Worm (Caenorhabditis elegans) whole organism, L1 larva: Measurements from ENCODE around the gene ins-1.
A peak's percentile ranks its signal among the peaks of the same experiment; 100 is the strongest.

ENCODE experiments used
- C04F5.9 ChIP-seq: sonication (generic microtip); optimal IDR thresholded peaks from 2 replicates; lab custom pipeline; 2016; ENCODE audit warnings: missing genetic modification characterization, missing compliant biosample characterization
- C34B4.2 ChIP-seq: sonication (generic microtip); optimal IDR thresholded peaks from 2 replicates; lab custom pipeline; 2017; ENCODE audit warnings: mild to moderate bottlenecking, missing genetic modification characterization, missing compliant biosample characterization
- F16B12.6 ChIP-seq: fragments of 150-350 bp; optimal IDR thresholded peaks from 2 replicates; lab custom pipeline; 2014; ENCODE audit warnings: missing biosample characterization, missing genetic modification characterization
- alr-1 ChIP-seq: fragments of 200-800 bp; sonication (Bioruptor generic); optimal IDR thresholded peaks from 2 replicates; lab custom pipeline; 2018; ENCODE audit warnings: borderline replicate concordance, mild to moderate bottlenecking, missing genetic modification characterization, missing compliant biosample characterization
- ceh-63 ChIP-seq: fragments of 200-800 bp; sonication (Bioruptor generic); optimal IDR thresholded peaks from 2 replicates; lab custom pipeline; 2018; ENCODE audit warnings: mild to moderate bottlenecking, missing genetic modification characterization, missing compliant biosample characterization
- ceh-8 ChIP-seq: fragments of 200-800 bp; sonication (Bioruptor generic); optimal IDR thresholded peaks from 2 replicates; lab custom pipeline; 2018; ENCODE audit warnings: mild to moderate bottlenecking, missing genetic modification characterization, moderate library complexity, missing compliant biosample characterization
- ceh-82 ChIP-seq, 3 experiments: fragments of 150-350 bp in 1 of 3; sonication (generic microtip) in 2 of 3; optimal IDR thresholded peaks; 2 replicates each; lab custom pipeline; 2014 to 2017; ENCODE audit warnings: missing biosample characterization in 3 of 3, missing genetic modification characterization in 3 of 3
- ceh-90 ChIP-seq: sonication (generic microtip); optimal IDR thresholded peaks from 2 replicates; lab custom pipeline; 2016; ENCODE audit warnings: missing genetic modification characterization, missing compliant biosample characterization
- ces-1 ChIP-seq: fragments of 150-350 bp; optimal IDR thresholded peaks from 2 replicates; lab custom pipeline; 2014; ENCODE audit warnings: missing biosample characterization, missing genetic modification reagents, missing genetic modification characterization
- dsc-1 ChIP-seq: sonication (generic microtip); optimal IDR thresholded peaks from 2 replicates; lab custom pipeline; 2016; ENCODE audit warnings: mild to moderate bottlenecking, missing genetic modification characterization, missing compliant biosample characterization
- efl-1 ChIP-seq, 4 experiments: fragments of 150-350 bp; optimal IDR thresholded peaks in 3 of 4; peaks in 1 of 4; 1 replicate in 1 of 4; 2 replicates in 3 of 4; lab custom pipeline; 2014; ENCODE audit warnings: missing biosample characterization in 2 of 4, missing genetic modification characterization in 2 of 4, missing genetic modification reagents in 2 of 4
- efl-3 ChIP-seq: fragments of 200-800 bp; sonication (Bioruptor generic); optimal IDR thresholded peaks from 2 replicates; lab custom pipeline; 2018; ENCODE audit warnings: mild to moderate bottlenecking, missing genetic modification characterization, missing compliant biosample characterization
- elt-2 ChIP-seq: sonication (generic microtip); optimal IDR thresholded peaks from 2 replicates; lab custom pipeline; 2016; ENCODE audit warnings: missing genetic modification characterization, mild to moderate bottlenecking, inconsistent platforms, missing compliant biosample characterization, missing genetic modification reagents
- elt-3 ChIP-seq, 6 experiments: fragments of 150-350 bp in 1 of 6; sonication (generic microtip); optimal IDR thresholded peaks; 2 replicates each; lab custom pipeline; 2017 to 2018; ENCODE audit warnings: missing biosample characterization in 6 of 6, missing genetic modification characterization in 6 of 6, inconsistent platforms in 1 of 6
- ets-5 ChIP-seq: fragments of 200-800 bp; sonication (Bioruptor generic); IDR thresholded peaks from 2 replicates; pipeline ENCODE4 v1.3.6; 2022; ENCODE audit warnings: missing genetic modification characterization, missing compliant biosample characterization
- fkh-4 ChIP-seq: sonication (generic microtip); optimal IDR thresholded peaks from 2 replicates; lab custom pipeline; 2016; ENCODE audit warnings: missing compliant biosample characterization, missing genetic modification characterization, borderline replicate concordance
- hlh-17 ChIP-seq: fragments of 200-800 bp; sonication (Bioruptor generic); optimal IDR thresholded peaks from 2 replicates; lab custom pipeline; 2018; ENCODE audit warnings: missing genetic modification characterization, mild to moderate bottlenecking, missing compliant biosample characterization, moderate library complexity, borderline replicate concordance
- hpl-2 ChIP-seq: fragments of 150-350 bp; optimal IDR thresholded peaks from 2 replicates; lab custom pipeline; 2014; ENCODE audit warnings: missing biosample characterization, missing genetic modification reagents, missing genetic modification characterization
- irx-1 ChIP-seq: sonication (generic microtip); optimal IDR thresholded peaks from 2 replicates; lab custom pipeline; 2016; ENCODE audit warnings: missing genetic modification characterization, missing compliant biosample characterization
- jun-1 ChIP-seq: fragments of 150-350 bp; optimal IDR thresholded peaks from 2 replicates; lab custom pipeline; 2014; ENCODE audit warnings: missing biosample characterization, missing genetic modification reagents, missing genetic modification characterization
- lin-14 ChIP-seq: fragments of 200-800 bp; sonication (Bioruptor generic); optimal IDR thresholded peaks from 2 replicates; lab custom pipeline; 2018; ENCODE audit warnings: mild to moderate bottlenecking, missing genetic modification characterization, moderate library complexity, missing compliant biosample characterization
- lin-15B ChIP-seq: fragments of 150-350 bp; sonication (generic microtip); optimal IDR thresholded peaks from 3 replicates; lab custom pipeline; 2014; ENCODE audit warnings: missing biosample characterization, missing genetic modification characterization
- lin-39 ChIP-seq: fragments of 150-350 bp; optimal IDR thresholded peaks from 2 replicates; lab custom pipeline; 2014; ENCODE audit warnings: missing biosample characterization, missing genetic modification reagents, missing genetic modification characterization
- lir-3 ChIP-seq: sonication (generic microtip); optimal IDR thresholded peaks from 2 replicates; lab custom pipeline; 2016; ENCODE audit warnings: mild to moderate bottlenecking, missing genetic modification characterization, moderate library complexity, missing compliant biosample characterization; ENCODE audit not compliant: poor library complexity
- lsy-2 ChIP-seq, 2 experiments: fragments of 150-350 bp; optimal IDR thresholded peaks; 2 replicates each; lab custom pipeline; 2014; ENCODE audit warnings: missing biosample characterization in 2 of 2, missing genetic modification characterization in 2 of 2
- mdl-1 ChIP-seq, 2 experiments: fragments of 150-350 bp; optimal IDR thresholded peaks; 2 replicates each; lab custom pipeline; 2014 to 2017; ENCODE audit warnings: missing biosample characterization in 2 of 2, missing genetic modification characterization in 2 of 2, inconsistent platforms in 1 of 2
- mef-2 ChIP-seq: fragments of 150-350 bp; optimal IDR thresholded peaks from 2 replicates; lab custom pipeline; 2014; ENCODE audit warnings: missing biosample characterization, missing genetic modification characterization
- mep-1 ChIP-seq: fragments of 150-350 bp; optimal IDR thresholded peaks from 2 replicates; lab custom pipeline; 2014; ENCODE audit warnings: missing biosample characterization, missing genetic modification characterization
- nhr-11 ChIP-seq: fragments of 150-350 bp; optimal IDR thresholded peaks from 2 replicates; lab custom pipeline; 2014; ENCODE audit warnings: missing biosample characterization, missing genetic modification characterization
- nhr-47 ChIP-seq: sonication (generic microtip); optimal IDR thresholded peaks from 2 replicates; lab custom pipeline; 2016; ENCODE audit warnings: mild to moderate bottlenecking, missing genetic modification characterization, moderate library complexity, missing compliant biosample characterization
- pax-3 ChIP-seq: fragments of 200-800 bp; sonication (Bioruptor generic); optimal IDR thresholded peaks from 2 replicates; lab custom pipeline; 2018; ENCODE audit warnings: mild to moderate bottlenecking, missing genetic modification characterization, moderate library complexity, missing compliant biosample characterization
- pqm-1 ChIP-seq: sonication (generic microtip); optimal IDR thresholded peaks from 3 replicates; lab custom pipeline; 2017; ENCODE audit warnings: missing biosample characterization, missing genetic modification characterization
- rnt-1 ChIP-seq: sonication (generic microtip); optimal IDR thresholded peaks from 2 replicates; lab custom pipeline; 2016; ENCODE audit warnings: mild to moderate bottlenecking, missing genetic modification characterization, moderate library complexity, missing compliant biosample characterization
- snpc-4 ChIP-seq: fragments of 150-350 bp; optimal IDR thresholded peaks from 2 replicates; lab custom pipeline; 2014; ENCODE audit warnings: missing biosample characterization, missing genetic modification characterization
- sox-4 ChIP-seq: sonication (generic microtip); optimal IDR thresholded peaks from 2 replicates; lab custom pipeline; 2016; ENCODE audit warnings: missing genetic modification characterization, missing compliant biosample characterization
- sptf-1 ChIP-seq: fragments of 150-350 bp; optimal IDR thresholded peaks from 2 replicates; lab custom pipeline; 2014; ENCODE audit warnings: missing biosample characterization, missing genetic modification characterization
- swsn-7 ChIP-seq: sonication (generic microtip); optimal IDR thresholded peaks from 2 replicates; lab custom pipeline; 2016; ENCODE audit warnings: missing genetic modification characterization, missing compliant biosample characterization
- tbx-2 ChIP-seq: sonication (generic microtip); optimal IDR thresholded peaks from 2 replicates; lab custom pipeline; 2016; ENCODE audit warnings: missing genetic modification characterization, missing compliant biosample characterization
- tlp-1 ChIP-seq: fragments of 150-350 bp; optimal IDR thresholded peaks from 2 replicates; lab custom pipeline; 2014; ENCODE audit warnings: missing biosample characterization, missing genetic modification characterization
- unc-130 ChIP-seq: fragments of 150-350 bp; optimal IDR thresholded peaks from 2 replicates; lab custom pipeline; 2017; ENCODE audit warnings: missing biosample characterization, missing genetic modification characterization, inconsistent platforms
- unc-30 ChIP-seq: sonication (generic microtip); optimal IDR thresholded peaks from 2 replicates; lab custom pipeline; 2017; ENCODE audit warnings: missing biosample characterization, missing genetic modification characterization
- unc-86 ChIP-seq: sonication (generic microtip); optimal IDR thresholded peaks from 2 replicates; lab custom pipeline; 2016; ENCODE audit warnings: missing genetic modification characterization, missing compliant biosample characterization
- vab-15 ChIP-seq: sonication (generic microtip); optimal IDR thresholded peaks from 2 replicates; lab custom pipeline; 2017; ENCODE audit warnings: missing genotype, mild to moderate bottlenecking, missing genetic modification characterization, missing compliant biosample characterization
- xbp-1 ChIP-seq: sonication (generic microtip); optimal IDR thresholded peaks from 2 replicates; lab custom pipeline; 2016; ENCODE audit warnings: missing genetic modification characterization, missing compliant biosample characterization
- zag-1 ChIP-seq: fragments of 150-350 bp; optimal IDR thresholded peaks from 2 replicates; lab custom pipeline; 2014; ENCODE audit warnings: missing biosample characterization, missing genetic modification characterization
- ztf-11 ChIP-seq, 2 experiments: sonication (generic microtip); optimal IDR thresholded peaks; 2 replicates each; lab custom pipeline; 2016 to 2017; ENCODE audit warnings: missing genetic modification characterization in 2 of 2, missing biosample characterization in 1 of 2, missing compliant biosample characterization in 1 of 2
- ztf-4 ChIP-seq: fragments of 150-350 bp; optimal IDR thresholded peaks from 2 replicates; lab custom pipeline; 2014; ENCODE audit warnings: missing biosample characterization, missing genetic modification characterization

ins-1 gene

DNA sequence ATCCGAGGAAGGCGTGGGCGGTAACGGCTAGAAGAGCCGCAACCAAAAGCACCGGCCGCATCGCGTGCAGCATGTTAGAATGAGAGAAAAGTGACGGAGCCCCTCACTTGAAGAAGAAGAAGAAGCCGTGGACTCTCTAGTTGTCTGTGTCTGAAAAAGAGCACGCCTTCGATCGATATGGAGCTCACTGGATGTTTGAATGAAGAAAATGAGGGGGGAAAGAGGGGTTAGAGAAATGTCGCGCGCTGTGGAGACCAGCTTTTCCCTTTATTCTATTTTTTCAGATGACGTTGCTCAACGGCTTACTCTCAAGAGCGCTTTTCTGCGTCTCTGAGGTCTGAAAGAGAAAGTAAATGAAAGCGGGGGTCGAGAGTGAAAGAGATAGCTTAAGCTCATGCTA, 45.2 kb downstream of the ins-1 start, which contains the start of gene egl-21 (continued):
- TF ChIP-seq lin-39 (tag; lab: Kevin White, UChicago): no peak
- TF ChIP-seq ztf-4: no peak
- TF ChIP-seq ceh-8 (GFP tag; lab: Kevin White, UChicago): peak; percentile 0
- TF ChIP-seq ceh-90: no peak

DNA sequence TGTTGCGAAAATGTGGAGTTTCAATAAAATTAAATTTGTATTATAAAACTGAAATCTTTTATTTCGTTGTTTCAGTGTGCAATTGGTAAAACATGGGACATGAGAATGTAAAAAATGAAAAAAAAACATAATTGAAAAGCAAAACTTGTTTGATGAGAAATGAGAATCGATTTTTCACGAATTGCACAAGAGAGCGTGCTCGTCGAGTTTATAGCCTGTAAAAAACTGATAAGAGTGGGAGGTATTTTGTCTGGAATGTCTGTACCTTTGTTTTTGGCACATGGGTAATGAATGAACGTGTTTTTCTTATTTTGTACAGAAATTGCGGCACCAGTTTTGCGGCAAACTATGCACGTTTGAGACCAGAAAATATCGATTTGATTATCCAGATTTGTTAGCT, 46.1 kb downstream of the ins-1 start:
- TF ChIP-seq pqm-1 (tag; lab: Kevin White, UChicago) (peak; percentile 48), unc-30 (tag; lab: Kevin White, UChicago) (no peak)

DNA sequence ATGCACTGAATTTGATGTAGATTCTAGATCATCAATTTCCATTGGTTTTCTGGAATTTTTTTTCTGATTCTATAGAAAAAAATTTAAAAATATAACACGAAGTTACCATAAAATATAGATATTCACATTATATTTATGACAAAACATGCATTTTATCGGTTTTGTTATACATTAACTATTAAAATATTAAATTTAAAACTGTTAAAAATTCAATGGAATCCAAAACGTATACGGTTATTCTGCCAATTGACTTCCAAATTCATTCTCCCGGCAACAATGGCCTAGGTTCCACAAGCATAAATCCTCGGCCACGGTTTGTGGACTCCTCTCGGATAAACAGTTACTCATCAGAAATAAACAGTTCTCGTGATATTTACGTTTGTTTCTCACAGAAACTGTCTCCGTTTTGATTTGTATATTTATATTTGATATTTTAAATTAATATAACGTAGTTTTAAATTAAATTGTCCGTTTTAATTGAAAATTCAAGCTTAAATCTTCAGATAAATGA, 47.2 kb downstream of the ins-1 start, which contains the start of the genes F01D4.5 and ced-5:
Gene F01D4.5, minus strand, starts transcription at position 51 of the 511 bp plus-strand sequence.
Gene ced-5, plus strand, starts transcription at position 504 of the 511 bp plus-strand sequence.
- no peak for TF ChIP-seq hpl-2 (GFP tag; lab: Kevin White, UChicago)
- peak; percentile 88 for TF ChIP-seq ceh-8 (GFP tag; lab: Kevin White, UChicago)
- peak; percentile 100 for TF ChIP-seq rnt-1 (tag; lab: Kevin White, UChicago)
- peak; percentile 99 for TF ChIP-seq fkh-4
- TF ChIP-seq C34B4.2 (tag; lab: Kevin White, UChicago): peak; percentile 35
- TF ChIP-seq F16B12.6 (tag; lab: Kevin White, UChicago): peak; percentile 21
- TF ChIP-seq mep-1: peak; percentile 92
- TF ChIP-seq snpc-4: peak; percentile 83
- peak in 3 of 6 experiments; percentile 5 to 77 (median 41) for TF ChIP-seq elt-3 (tag; optimal IDR thresholded peaks at IDR 0.05; lab: Kevin White, UChicago)
- TF ChIP-seq vab-15 (tag; lab: Kevin White, UChicago): peak; percentile 4
- TF ChIP-seq efl-3: peak; percentile 77
- TF ChIP-seq jun-1 (tag; lab: Kevin White, UChicago): peak; percentile 58
- TF ChIP-seq alr-1 (tag; lab: Kevin White, UChicago): no peak
- TF ChIP-seq efl-1 (optimal IDR thresholded peaks at IDR 0.05; lab: Kevin White, UChicago): peak; percentile 69 to 80
- peak; percentile 81 to 97 for TF ChIP-seq efl-1 (GFP tag; optimal IDR thresholded peaks at IDR 0.05 in 1 of 2; lab: Kevin White, UChicago)
- TF ChIP-seq pax-3 (tag; lab: Kevin White, UChicago): peak; percentile 95
- TF ChIP-seq unc-130 (tag; lab: Kevin White, UChicago): peak; percentile 36
- peak; percentile 40 for TF ChIP-seq hlh-17 (GFP tag; lab: Kevin White, UChicago)
- peak; percentile 92 for TF ChIP-seq lin-14 (GFP tag; lab: Kevin White, UChicago)
- TF ChIP-seq sox-4 (tag; lab: Kevin White, UChicago): peak; percentile 96
- TF ChIP-seq nhr-11: no peak
- peak; percentile 99 for TF ChIP-seq irx-1 (tag; lab: Kevin White, UChicago)
- no peak for TF ChIP-seq ces-1 (GFP tag; lab: Kevin White, UChicago)
- no peak for TF ChIP-seq tlp-1 (tag; lab: Kevin White, UChicago)
- no peak for TF ChIP-seq ets-5 (GFP tag; lab: Robert Waterston, UW)
- no peak for TF ChIP-seq mef-2 (tag; lab: Kevin White, UChicago)
- peak; percentile 92 for TF ChIP-seq xbp-1 (tag; lab: Kevin White, UChicago)
- TF ChIP-seq tbx-2 (tag; lab: Kevin White, UChicago): peak; percentile 95
- no peak for TF ChIP-seq sptf-1
- peak; percentile 98 for TF ChIP-seq lir-3
- peak; percentile 92 for TF ChIP-seq C04F5.9 (tag; lab: Kevin White, UChicago)
- peak; percentile 91 for TF ChIP-seq elt-2 (tag; lab: Kevin White, UChicago)
- TF ChIP-seq dsc-1: peak; percentile 95
- peak; percentile 77 for TF ChIP-seq unc-86 (tag; lab: Kevin White, UChicago)
- TF ChIP-seq zag-1 (tag; lab: Kevin White, UChicago): no peak
- peak; percentile 81 to 85 for TF ChIP-seq lsy-2 (tag; optimal IDR thresholded peaks at IDR 0.05; lab: Kevin White, UChicago)
- TF ChIP-seq mdl-1 (tag; optimal IDR thresholded peaks at IDR 0.05; lab: Kevin White, UChicago): peak in 1 of 2 experiments; percentile 70
- TF ChIP-seq lin-39 (tag; lab: Kevin White, UChicago): peak; percentile 72
- peak; percentile 94 for TF ChIP-seq nhr-47 (tag; lab: Kevin White, UChicago)
- no peak for TF ChIP-seq unc-30 (tag; lab: Kevin White, UChicago)
- TF ChIP-seq ceh-63 (GFP tag; lab: Kevin White, UChicago): peak; percentile 46
- TF ChIP-seq ztf-11 (tag; optimal IDR thresholded peaks at IDR 0.05; lab: Kevin White, UChicago): peak in 1 of 2 experiments; percentile 97
- peak; percentile 56 to 65 (median 63) for TF ChIP-seq ceh-82 (tag; optimal IDR thresholded peaks at IDR 0.05; lab: Kevin White, UChicago)
- TF ChIP-seq lin-15B: peak; percentile 74
- TF ChIP-seq swsn-7: peak; percentile 90
